Worm (Caenorhabditis elegans) whole organism, L2 larva: ENCODE results near the gene W03A5.1.

Experiments used
- egl-27 ChIP-seq: sonication (generic microtip); optimal IDR thresholded peaks from 3 replicates; lab custom pipeline; 2017; ENCODE audit warnings: missing biosample characterization, missing genetic modification reagents, missing genetic modification characterization
- mab-5 ChIP-seq: fragments of 150-350 bp; optimal IDR thresholded peaks from 2 replicates; lab custom pipeline; 2014; ENCODE audit warnings: missing biosample characterization, missing genetic modification characterization
- nhr-11 ChIP-seq: fragments of 150-350 bp; optimal IDR thresholded peaks from 2 replicates; lab custom pipeline; 2014; ENCODE audit warnings: missing biosample characterization, missing genetic modification characterization
- nhr-77 ChIP-seq: fragments of 150-350 bp; optimal IDR thresholded peaks from 2 replicates; lab custom pipeline; 2014; ENCODE audit warnings: missing biosample characterization, missing genetic modification characterization
- unc-62 ChIP-seq: fragments of 150-350 bp; optimal IDR thresholded peaks from 2 replicates; lab custom pipeline; 2014; ENCODE audit warnings: missing biosample characterization, missing genetic modification reagents, missing genetic modification characterization
- ztf-11 ChIP-seq: sonication (generic microtip); optimal IDR thresholded peaks from 2 replicates; lab custom pipeline; 2017; ENCODE audit warnings: missing biosample characterization, missing genetic modification characterization

DNA sequence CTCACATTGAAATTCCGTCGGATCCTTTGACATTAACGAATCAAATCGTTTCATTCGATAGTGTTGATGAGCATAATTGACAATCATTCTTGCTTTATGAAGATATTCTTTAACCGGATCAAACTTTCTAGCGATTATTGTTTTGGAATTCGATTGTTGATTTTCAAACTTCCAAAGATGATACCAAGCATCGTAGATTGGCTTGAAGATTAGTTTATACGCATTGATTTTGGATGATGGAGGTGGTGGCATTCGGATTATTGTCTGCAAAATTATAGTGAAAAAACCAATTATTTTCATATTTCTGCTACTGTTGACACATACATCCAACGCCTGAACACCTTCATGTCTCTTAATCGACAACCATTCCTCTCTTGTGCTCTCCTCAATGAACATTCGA, 19.6 kb upstream of the W03A5.1 start:
- TF ChIP-seq unc-62 (GFP tag; lab: Kevin White, UChicago) (no peak), ztf-11 (tag; lab: Kevin White, UChicago) (no peak), mab-5 (tag; lab: Kevin White, UChicago) (no peak), egl-27 (tag; lab: Kevin White, UChicago) (no peak), nhr-77 (tag; lab: Kevin White, UChicago) (no peak), nhr-11 (tag; lab: Kevin White, UChicago) (no peak)
